Worm (Caenorhabditis elegans) whole organism, L4/young adult: Measurements from ENCODE around the gene pigw-1.

Experiments used
- W03F9.2 ChIP-seq: fragments of 150-350 bp; optimal IDR thresholded peaks from 2 replicates; lab custom pipeline; 2014; ENCODE audit warnings: missing biosample characterization, missing genetic modification characterization
- dao-5 ChIP-seq: sonication (generic microtip); optimal IDR thresholded peaks from 2 replicates; lab custom pipeline; 2016; ENCODE audit warnings: missing genotype, missing genetic modification characterization, moderate library complexity, missing compliant biosample characterization
- him-1 ChIP-seq: sonication (generic microtip); optimal IDR thresholded peaks from 2 replicates; lab custom pipeline; 2016; ENCODE audit warnings: missing genotype, missing genetic modification reagents, missing genetic modification characterization, missing compliant biosample characterization

ce11 chrII:2922782-2923181 lies 38.1 kb upstream of the pigw-1 start:
- no peak for TF ChIP-seq him-1
- TF ChIP-seq W03F9.2 (tag; lab: Kevin White, UChicago), result no peak
- no peak for TF ChIP-seq dao-5
